Fruit fly (Drosophila melanogaster) whole organism, embryonic: ENCODE data around the gene CG11164.
A peak's percentile ranks its signal among the peaks of the same experiment; 100 is the strongest.

Experiments
- ATbp ChIP-seq: fragments of 200-800 bp; sonication (Bioruptor generic); optimal IDR thresholded peaks from 2 replicates; lab custom pipeline; 2017; ENCODE audit warnings: missing biosample characterization, mild to moderate bottlenecking, missing genetic modification characterization, missing genetic modification reagents
- Abd-B ChIP-seq: fragments of 200-800 bp; sonication (Bioruptor generic); optimal IDR thresholded peaks from 2 replicates; lab custom pipeline; 2018; ENCODE audit warnings: missing biosample characterization, mild to moderate bottlenecking, missing genetic modification characterization, moderate library complexity
- Asciz ChIP-seq: fragments of 200-800 bp; sonication (Bioruptor generic); optimal IDR thresholded peaks from 2 replicates; lab custom pipeline; 2017; ENCODE audit warnings: missing biosample characterization, mild to moderate bottlenecking, missing genetic modification characterization, missing genetic modification reagents
- B-H2 ChIP-seq: fragments of 200-800 bp; sonication (Bioruptor generic); optimal IDR thresholded peaks from 2 replicates; lab custom pipeline; 2018; ENCODE audit warnings: missing biosample characterization, mild to moderate bottlenecking, missing genetic modification characterization
- CG10543 ChIP-seq: fragments of 200-800 bp; sonication (Bioruptor generic); optimal IDR thresholded peaks from 3 replicates; lab custom pipeline; 2017; ENCODE audit warnings: missing biosample characterization, mild to moderate bottlenecking, missing genetic modification characterization, moderate library complexity
- CG11696 ChIP-seq: fragments of 200-800 bp; sonication (Bioruptor generic); IDR thresholded peaks from 2 replicates; pipeline ENCODE4 v1.3.6; 2022; ENCODE audit warnings: missing biosample characterization, missing genetic modification characterization
- CG1233 ChIP-seq: fragments of 200-800 bp; sonication (Bioruptor generic); optimal IDR thresholded peaks from 4 replicates; lab custom pipeline; 2018; ENCODE audit warnings: missing biosample characterization, mild to moderate bottlenecking, missing genetic modification characterization
- CG12659 ChIP-seq: fragments of 200-800 bp; sonication (Bioruptor generic); optimal IDR thresholded peaks from 3 replicates; lab custom pipeline; 2017; ENCODE audit warnings: mild to moderate bottlenecking, missing biosample characterization, missing genetic modification reagents, missing genetic modification characterization
- CG1603 ChIP-seq: fragments of 200-800 bp; sonication (Bioruptor generic); optimal IDR thresholded peaks from 2 replicates; lab custom pipeline; 2019; ENCODE audit warnings: missing biosample characterization, mild to moderate bottlenecking, missing genetic modification characterization, moderate library complexity
- CG17361 ChIP-seq: fragments of 200-800 bp; sonication (Bioruptor generic); IDR thresholded peaks from 3 replicates; pipeline ENCODE4 v1.3.6; 2022; ENCODE audit warnings: missing biosample characterization, missing genetic modification characterization
- CG17802 ChIP-seq: fragments of 200-800 bp; sonication (Bioruptor generic); optimal IDR thresholded peaks from 2 replicates; lab custom pipeline; 2018; ENCODE audit warnings: missing biosample characterization, mild to moderate bottlenecking, missing genetic modification characterization, moderate library complexity
- CG18599 ChIP-seq: fragments of 200-800 bp; sonication (Bioruptor generic); optimal IDR thresholded peaks from 3 replicates; lab custom pipeline; 2017; ENCODE audit warnings: missing biosample characterization, missing genetic modification characterization, mild to moderate bottlenecking, moderate library complexity, missing genetic modification reagents
- CG2875 ChIP-seq: fragments of 200-800 bp; sonication (Bioruptor generic); optimal IDR thresholded peaks from 2 replicates; lab custom pipeline; 2017; ENCODE audit warnings: missing biosample characterization, mild to moderate bottlenecking, missing genetic modification characterization, missing genetic modification reagents
- CG3065 ChIP-seq: fragments of 200-800 bp; sonication (Bioruptor generic); optimal IDR thresholded peaks from 2 replicates; lab custom pipeline; 2016; ENCODE audit warnings: missing biosample characterization, missing genetic modification characterization
- CG31224 ChIP-seq: fragments of 200-800 bp; sonication (Bioruptor generic); IDR thresholded peaks from 2 replicates; pipeline ENCODE4 v1.3.6; 2022; ENCODE audit warnings: missing biosample characterization, missing genetic modification characterization
- CG32772 ChIP-seq: fragments of 200-800 bp; sonication (Bioruptor generic); IDR thresholded peaks from 2 replicates; pipeline ENCODE4 v1.3.6; 2022; ENCODE audit warnings: missing biosample characterization, missing genetic modification characterization
- CG33557 ChIP-seq: fragments of 200-800 bp; sonication (Bioruptor generic); optimal IDR thresholded peaks from 2 replicates; lab custom pipeline; 2019; ENCODE audit warnings: missing biosample characterization, mild to moderate bottlenecking, missing genetic modification characterization, moderate library complexity
- CG3407 ChIP-seq: fragments of 200-800 bp; sonication (Bioruptor generic); optimal IDR thresholded peaks from 2 replicates; lab custom pipeline; 2018; ENCODE audit warnings: missing biosample characterization, mild to moderate bottlenecking, missing genetic modification characterization
- CG4360 ChIP-seq: fragments of 200-800 bp; sonication (Bioruptor generic); IDR thresholded peaks from 2 replicates; pipeline ENCODE4 v1.3.6; 2022; ENCODE audit warnings: missing biosample characterization, missing genetic modification characterization
- CG6254 ChIP-seq: fragments of 200-800 bp; sonication (Bioruptor generic); optimal IDR thresholded peaks from 3 replicates; lab custom pipeline; 2017; ENCODE audit warnings: mild to moderate bottlenecking, missing biosample characterization, missing genetic modification reagents, missing genetic modification characterization
- CG7745 ChIP-seq: fragments of 200-800 bp; sonication (Bioruptor generic); optimal IDR thresholded peaks from 2 replicates; lab custom pipeline; 2018; ENCODE audit warnings: missing biosample characterization, mild to moderate bottlenecking, missing genetic modification characterization, moderate library complexity
- CG8359 ChIP-seq: fragments of 200-800 bp; sonication (Bioruptor generic); optimal IDR thresholded peaks from 2 replicates; lab custom pipeline; 2017; ENCODE audit warnings: missing biosample characterization, mild to moderate bottlenecking, missing genetic modification characterization, borderline replicate concordance
- CG9437 ChIP-seq: fragments of 200-800 bp; sonication (Bioruptor generic); optimal IDR thresholded peaks from 2 replicates; lab custom pipeline; 2018; ENCODE audit warnings: missing biosample characterization, mild to moderate bottlenecking, missing genetic modification characterization
- CkIIα-i1 ChIP-seq: fragments of 200-800 bp; sonication (Bioruptor generic); IDR thresholded peaks from 2 replicates; pipeline ENCODE4 v1.3.6; 2022; ENCODE audit warnings: missing biosample characterization, missing genetic modification characterization
- Doc2 ChIP-seq: fragments of 200-800 bp; sonication (Bioruptor generic); IDR thresholded peaks from 2 replicates; pipeline ENCODE4 v1.3.6; 2022; ENCODE audit warnings: missing biosample characterization, missing genetic modification characterization
- HLH3B ChIP-seq: fragments of 200-800 bp; sonication (Bioruptor generic); IDR thresholded peaks from 2 replicates; pipeline ENCODE4 v1.3.6; 2022; ENCODE audit warnings: missing biosample characterization, missing genetic modification characterization
- Hmx ChIP-seq: fragments of 200-800 bp; sonication (Bioruptor generic); optimal IDR thresholded peaks from 2 replicates; lab custom pipeline; 2016; ENCODE audit warnings: missing biosample characterization, missing genetic modification characterization
- Hsf ChIP-seq: fragments of 200-800 bp; sonication (Bioruptor generic); optimal IDR thresholded peaks from 3 replicates; lab custom pipeline; 2016; ENCODE audit warnings: missing biosample characterization, missing genetic modification characterization
- MTF-1 ChIP-seq: fragments of 200-800 bp; sonication (Bioruptor generic); optimal IDR thresholded peaks from 2 replicates; lab custom pipeline; 2018; ENCODE audit warnings: missing biosample characterization, mild to moderate bottlenecking, missing genetic modification characterization, borderline replicate concordance
- NK7.1 ChIP-seq: fragments of 200-800 bp; sonication (Bioruptor generic); optimal IDR thresholded peaks from 3 replicates; lab custom pipeline; 2016; ENCODE audit warnings: missing biosample characterization, missing genetic modification characterization
- Oli ChIP-seq: fragments of 200-800 bp; sonication (Bioruptor generic); optimal IDR thresholded peaks from 2 replicates; lab custom pipeline; 2018; ENCODE audit warnings: missing biosample characterization, mild to moderate bottlenecking, missing genetic modification characterization, moderate library complexity
- Scr ChIP-seq: fragments of 200-800 bp; sonication (Bioruptor generic); IDR thresholded peaks from 2 replicates; pipeline ENCODE4 v1.3.6; 2022; ENCODE audit warnings: missing biosample characterization, missing genetic modification characterization; ENCODE audit not compliant: partially characterized antibody
- Sox102F ChIP-seq: fragments of 200-800 bp; sonication (Bioruptor generic); optimal IDR thresholded peaks from 2 replicates; lab custom pipeline; 2018; ENCODE audit warnings: missing biosample characterization, mild to moderate bottlenecking, missing genetic modification characterization, moderate library complexity
- amos ChIP-seq: fragments of 200-800 bp; sonication (Bioruptor generic); IDR thresholded peaks from 2 replicates; pipeline ENCODE4 v1.3.6; 2022; ENCODE audit warnings: missing biosample characterization, missing genetic modification characterization; ENCODE audit not compliant: partially characterized antibody
- az2 ChIP-seq: fragments of 200-800 bp; sonication (Bioruptor generic); optimal IDR thresholded peaks from 3 replicates; lab custom pipeline; 2016; ENCODE audit warnings: missing biosample characterization, missing genetic modification characterization
- cg ChIP-seq: fragments of 200-800 bp; sonication (Bioruptor generic); optimal IDR thresholded peaks from 3 replicates; lab custom pipeline; 2019; ENCODE audit warnings: missing biosample characterization, mild to moderate bottlenecking, missing genetic modification characterization, moderate library complexity
- chm ChIP-seq: fragments of 200-800 bp; sonication (Bioruptor generic); IDR thresholded peaks from 2 replicates; pipeline ENCODE4 v1.3.6; 2022; ENCODE audit warnings: missing biosample characterization, missing genetic modification characterization
- dati ChIP-seq: fragments of 200-800 bp; sonication (Bioruptor generic); IDR thresholded peaks from 2 replicates; pipeline ENCODE4 v1.3.6; 2022; ENCODE audit warnings: missing biosample characterization, missing genetic modification characterization
- ewg ChIP-seq: fragments of 200-800 bp; sonication (Bioruptor generic); optimal IDR thresholded peaks from 3 replicates; lab custom pipeline; 2017; ENCODE audit warnings: mild to moderate bottlenecking, missing biosample characterization, missing genetic modification reagents, missing genetic modification characterization
- mirr ChIP-seq: fragments of 200-800 bp; sonication (Bioruptor generic); optimal IDR thresholded peaks from 3 replicates; lab custom pipeline; 2018; ENCODE audit warnings: missing biosample characterization, mild to moderate bottlenecking, missing genetic modification characterization
- nerfin-1 ChIP-seq: fragments of 200-800 bp; sonication (Bioruptor generic); optimal IDR thresholded peaks from 3 replicates; lab custom pipeline; 2019; ENCODE audit warnings: missing biosample characterization, mild to moderate bottlenecking, missing genetic modification characterization, moderate library complexity
- pfk ChIP-seq: fragments of 200-800 bp; sonication (Bioruptor generic); optimal IDR thresholded peaks from 2 replicates; lab custom pipeline; 2018; ENCODE audit warnings: missing biosample characterization, mild to moderate bottlenecking, missing genetic modification characterization, moderate library complexity
- pnt ChIP-seq: fragments of 200-800 bp; sonication (Bioruptor generic); optimal IDR thresholded peaks from 3 replicates; lab custom pipeline; 2016; ENCODE audit warnings: missing biosample characterization, missing genetic modification characterization
- rib ChIP-seq: fragments of 200-800 bp; sonication (Bioruptor generic); IDR thresholded peaks from 2 replicates; pipeline ENCODE4 v1.3.6; 2022; ENCODE audit warnings: missing biosample characterization, missing genetic modification characterization
- sima ChIP-seq: fragments of 200-800 bp; sonication (Bioruptor generic); optimal IDR thresholded peaks from 2 replicates; lab custom pipeline; 2016; ENCODE audit warnings: missing biosample characterization, missing genetic modification characterization
- sna ChIP-seq: fragments of 200-800 bp; sonication (Bioruptor generic); IDR thresholded peaks from 2 replicates; pipeline ENCODE4 v1.3.6; 2022; ENCODE audit warnings: missing biosample characterization, missing genetic modification characterization; ENCODE audit not compliant: partially characterized antibody
- stwl ChIP-seq: fragments of 200-800 bp; sonication (Bioruptor generic); optimal IDR thresholded peaks from 3 replicates; lab custom pipeline; 2018; ENCODE audit warnings: missing biosample characterization, mild to moderate bottlenecking, missing genetic modification characterization, moderate library complexity
- usp ChIP-seq: fragments of >200 bp; optimal IDR thresholded peaks from 2 replicates; lab custom pipeline; 2017; ENCODE audit warnings: missing biosample characterization, missing genetic modification characterization
- yki ChIP-seq: fragments of >200 bp; optimal IDR thresholded peaks from 3 replicates; lab custom pipeline; 2018
- z ChIP-seq: fragments of 200-800 bp; sonication (Bioruptor generic); IDR thresholded peaks from 3 replicates; pipeline ENCODE4 v1.3.6; 2022; ENCODE audit warnings: missing biosample characterization, missing genetic modification characterization

The CG11164 gene

dm6 chrX:13626579-13626894, 41.3 kb upstream of the CG11164 start (continued):
- TF ChIP-seq CG10543 (GFP tag; lab: Kevin White, UChicago) (peak; percentile 83), chm (GFP tag; lab: Robert Waterston, UW) (peak; percentile 37), pfk (GFP tag; lab: Kevin White, UChicago) (no peak), amos (GFP tag; lab: Robert Waterston, UW) (no peak), CG6254 (GFP tag; lab: Kevin White, UChicago) (no peak), Abd-B (GFP tag; lab: Kevin White, UChicago) (peak; percentile 75), cg (peak; percentile 84), Hmx (GFP tag; lab: Kevin White, UChicago) (peak; percentile 21), CG17361 (GFP tag; lab: Robert Waterston, UW) (peak; percentile 77), Scr (GFP tag; lab: Robert Waterston, UW) (no peak), CkIIα-i1 (GFP tag; lab: Robert Waterston, UW) (no peak), Asciz (GFP tag; lab: Kevin White, UChicago) (peak; percentile 41), sima (no peak), Sox102F (GFP tag; lab: Kevin White, UChicago) (peak; percentile 72), B-H2 (GFP tag; lab: Kevin White, UChicago) (peak; percentile 67), Hsf (GFP tag; lab: Kevin White, UChicago) (peak; percentile 79), HLH3B (GFP tag; lab: Robert Waterston, UW) (peak; percentile 68), az2 (GFP tag; lab: Kevin White, UChicago) (peak; percentile 76), CG4360 (GFP tag; lab: Robert Waterston, UW) (no peak; the same call in 1 of the 2 replicates), CG33557 (peak; percentile 52), CG31224 (GFP tag; lab: Robert Waterston, UW) (peak; percentile 70), mirr (peak; percentile 62), CG17802 (peak; percentile 21), MTF-1 (GFP tag; lab: Kevin White, UChicago) (peak; percentile 26), ATbp (GFP tag; lab: Kevin White, UChicago) (peak; percentile 56), CG1233 (peak; percentile 74), ewg (GFP tag; lab: Kevin White, UChicago) (no peak), CG2875 (GFP tag; lab: Kevin White, UChicago) (peak; percentile 47), dati (GFP tag; lab: Robert Waterston, UW) (peak; percentile 13; the same call in 1 of the 2 replicates), CG8359 (GFP tag; lab: Kevin White, UChicago) (peak; percentile 45), CG32772 (peak; percentile 71), CG3407 (no peak), CG1603 (tag; lab: Kevin White, UChicago) (peak; percentile 37), CG3065 (GFP tag; lab: Kevin White, UChicago) (no peak), pnt (GFP tag; lab: Kevin White, UChicago) (peak; percentile 85), sna (no peak), CG11696 (GFP tag; lab: Robert Waterston, UW) (peak; percentile 45; the same call in 1 of the 2 replicates), CG12659 (peak; percentile 73), CG9437 (peak; percentile 68), nerfin-1 (peak; percentile 53), CG18599 (GFP tag; lab: Kevin White, UChicago) (peak; percentile 89), CG7745 (tag; lab: Kevin White, UChicago) (no peak), Oli (tag; lab: Kevin White, UChicago) (peak; percentile 57), stwl (tag; lab: Kevin White, UChicago) (no peak), rib (GFP tag; lab: Robert Waterston, UW) (peak; percentile 86), yki (lab: Kevin White, UChicago) (no peak), z (no peak), usp (no peak), Doc2 (GFP tag; lab: Robert Waterston, UW) (peak; percentile 54), NK7.1 (GFP tag; lab: Kevin White, UChicago) (peak; percentile 66)
